Fruit fly (Drosophila melanogaster): ENCODE measurements around the gene CG43219.

Gene CG43219

DNA sequence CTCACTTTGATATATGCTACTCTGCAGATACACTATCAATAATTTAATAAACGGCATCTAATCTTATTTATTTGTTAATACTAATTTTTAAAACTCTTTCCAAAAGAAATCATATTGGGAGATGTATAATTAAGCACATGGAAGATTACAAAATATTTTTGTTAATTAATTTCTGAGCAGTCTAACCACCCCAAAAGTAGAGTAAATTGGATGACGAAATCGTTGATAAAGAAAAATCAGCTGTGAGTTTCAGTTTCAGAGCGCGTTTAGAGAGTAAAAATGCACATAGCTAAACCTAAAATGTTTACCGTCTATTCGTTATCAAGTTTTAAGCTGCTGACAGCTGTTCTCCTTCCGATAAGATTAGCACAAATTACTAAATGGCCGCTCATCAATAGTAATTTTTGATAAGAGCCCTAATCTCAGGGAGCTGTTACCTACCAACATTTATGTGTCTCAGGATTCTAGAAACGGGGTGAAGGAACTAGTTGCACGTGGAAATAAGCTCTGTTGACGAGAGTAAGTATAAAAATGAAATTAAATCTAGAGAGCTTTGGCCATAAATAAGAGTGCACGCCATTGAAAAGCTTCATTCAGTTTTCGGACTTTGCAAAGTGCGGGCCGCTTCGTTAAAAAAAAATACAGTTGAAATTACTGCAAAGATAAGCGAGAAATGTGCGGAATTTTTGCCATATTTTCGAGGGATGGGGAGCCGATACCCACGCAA, 47.5 kb upstream of the CG43219 start, which contains the start of the genes chb and AsnS (continued):
- TF ChIP-seq CG16779 (GFP tag; IDR thresholded peaks at IDR 0.05) (no peak; the same call in 1 of the 2 replicates), HLHmδ (GFP tag; optimal IDR thresholded peaks at IDR 0.05) (no peak), CG12769 (tag; optimal IDR thresholded peaks at IDR 0.05) (peak; percentile 94), CG17802 (tag; optimal IDR thresholded peaks at IDR 0.05) (peak; percentile 62), h (optimal IDR thresholded peaks at IDR 0.05) (no peak), NFAT (GFP tag; IDR thresholded peaks at IDR 0.05) (peak; percentile 85), tll (GFP tag; optimal IDR thresholded peaks at IDR 0.05) (no peak), CG3838 (GFP tag; optimal IDR thresholded peaks at IDR 0.05) (peak; percentile 27), hkb (optimal IDR thresholded peaks at IDR 0.05) (no peak), hkb (GFP tag; IDR thresholded peaks at IDR 0.05) (peak; percentile 93), CG7745 (tag; optimal IDR thresholded peaks at IDR 0.05) (peak; percentile 84), CG2129 (GFP tag; IDR thresholded peaks at IDR 0.05; ENCODE audit: partially characterized antibody) (no peak), eve (GFP tag; optimal IDR thresholded peaks at IDR 0.05) (no peak), CG4282 (GFP tag; optimal IDR thresholded peaks at IDR 0.05) (no peak), toy (GFP tag; IDR thresholded peaks at IDR 0.05) (peak; percentile 58; the same call in 1 of the 2 replicates), BEAF-32 (GFP tag; optimal IDR thresholded peaks at IDR 0.05) (no peak), Med (GFP tag) (peak; percentile 95), row (GFP tag; IDR thresholded peaks at IDR 0.05) (peak; percentile 96), CG8944 (GFP tag; optimal IDR thresholded peaks at IDR 0.05) (peak; percentile 59), zfh2 (GFP tag; optimal IDR thresholded peaks at IDR 0.05) (peak; percentile 52), Asciz (GFP tag; optimal IDR thresholded peaks at IDR 0.05) (peak; percentile 91), odd (GFP tag; optimal IDR thresholded peaks at IDR 0.05) (peak; percentile 83), NK7.1 (GFP tag; optimal IDR thresholded peaks at IDR 0.05) (peak; percentile 56), lola (GFP tag; optimal IDR thresholded peaks at IDR 0.05) (peak in 1 of 3 experiments; percentile 63), CG10366 (GFP tag; IDR thresholded peaks at IDR 0.05) (peak; percentile 90), jing (GFP tag; optimal IDR thresholded peaks at IDR 0.05) (peak; percentile 64), en (GFP tag; optimal IDR thresholded peaks at IDR 0.05) (peak; percentile 54), CG34224 (GFP tag; IDR thresholded peaks at IDR 0.05; ENCODE audit: partially characterized antibody) (no peak), nom (GFP tag; optimal IDR thresholded peaks at IDR 0.05) (peak; percentile 6), CG12236 (GFP tag; optimal IDR thresholded peaks at IDR 0.05) (peak; percentile 55), CG12104 (GFP tag; optimal IDR thresholded peaks at IDR 0.05) (peak; percentile 85), Abd-B (GFP tag; optimal IDR thresholded peaks at IDR 0.05) (peak; percentile 92), ranshi (GFP tag; IDR thresholded peaks at IDR 0.05) (peak; percentile 92), HmgZ (tag; optimal IDR thresholded peaks at IDR 0.05) (peak; percentile 93), CG17568 (GFP tag; optimal IDR thresholded peaks at IDR 0.05) (peak; percentile 84), CG9876 (GFP tag; optimal IDR thresholded peaks at IDR 0.05) (peak; percentile 20), Xrp1 (GFP tag; IDR thresholded peaks at IDR 0.05) (peak; percentile 93), ssp (GFP tag; IDR thresholded peaks at IDR 0.05) (peak; percentile 79), CG12219 (GFP tag; optimal IDR thresholded peaks at IDR 0.05) (peak; percentile 86), CG9215 (GFP tag; IDR thresholded peaks at IDR 0.05) (peak; percentile 80), bbx (GFP tag; IDR thresholded peaks at IDR 0.05; ENCODE audit: partially characterized antibody) (no peak), CG17361 (GFP tag; IDR thresholded peaks at IDR 0.05) (peak; percentile 92), CG18262 (tag; optimal IDR thresholded peaks at IDR 0.05) (peak; percentile 91), CG11560 (tag; IDR thresholded peaks at IDR 0.05) (peak; percentile 71; the same call in 2 of the 3 replicates), ken (GFP tag; IDR thresholded peaks at IDR 0.05) (peak; percentile 84), CkIIα-i1 (GFP tag; IDR thresholded peaks at IDR 0.05) (peak; percentile 44; the same call in 1 of the 2 replicates), CG2678 (tag; optimal IDR thresholded peaks at IDR 0.05) (peak; percentile 95), CG1603 (tag; optimal IDR thresholded peaks at IDR 0.05) (peak; percentile 89), CG8359 (GFP tag; optimal IDR thresholded peaks at IDR 0.05; ENCODE audit: borderline replicate concordance) (peak; percentile 64)

Measured in whole organism, embryonic.